Worm (Caenorhabditis elegans) whole organism, L1 larva: ENCODE data around the gene lsd-1.

Experiments used
- C16A3.4 ChIP-seq: fragments of 150-350 bp; optimal IDR thresholded peaks from 2 replicates; lab custom pipeline; 2014; ENCODE audit warnings: missing biosample characterization, missing genetic modification characterization
- C34B4.2 ChIP-seq: sonication (generic microtip); optimal IDR thresholded peaks from 2 replicates; lab custom pipeline; 2017; ENCODE audit warnings: mild to moderate bottlenecking, missing genetic modification characterization, missing compliant biosample characterization
- F16B12.6 ChIP-seq: fragments of 150-350 bp; optimal IDR thresholded peaks from 2 replicates; lab custom pipeline; 2014; ENCODE audit warnings: missing biosample characterization, missing genetic modification characterization
- alr-1 ChIP-seq: fragments of 200-800 bp; sonication (Bioruptor generic); optimal IDR thresholded peaks from 2 replicates; lab custom pipeline; 2018; ENCODE audit warnings: borderline replicate concordance, mild to moderate bottlenecking, missing genetic modification characterization, missing compliant biosample characterization
- aly-2 ChIP-seq: fragments of 150-350 bp; optimal IDR thresholded peaks from 2 replicates; lab custom pipeline; 2014; ENCODE audit warnings: missing biosample characterization, missing genetic modification characterization
- ama-1 ChIP-seq: fragments of 150-350 bp; optimal IDR thresholded peaks from 2 replicates; lab custom pipeline; 2014
- blmp-1 ChIP-seq: fragments of 150-350 bp; optimal IDR thresholded peaks from 2 replicates; lab custom pipeline; 2014; ENCODE audit warnings: missing biosample characterization, missing genetic modification characterization
- ceh-88 ChIP-seq: fragments of 200-800 bp; sonication (Bioruptor generic); IDR thresholded peaks from 2 replicates; pipeline ENCODE4 v1.3.6; 2022; ENCODE audit warnings: missing genetic modification characterization, missing compliant biosample characterization
- ceh-90 ChIP-seq: sonication (generic microtip); optimal IDR thresholded peaks from 2 replicates; lab custom pipeline; 2016; ENCODE audit warnings: missing genetic modification characterization, missing compliant biosample characterization
- ces-1 ChIP-seq: fragments of 150-350 bp; optimal IDR thresholded peaks from 2 replicates; lab custom pipeline; 2014; ENCODE audit warnings: missing biosample characterization, missing genetic modification reagents, missing genetic modification characterization
- dpl-1 ChIP-seq, 3 experiments: fragments of 150-350 bp in 2 of 3; sonication (generic microtip) in 1 of 3; optimal IDR thresholded peaks; 2 replicates each; lab custom pipeline; 2014 to 2017; ENCODE audit warnings: missing biosample characterization in 3 of 3, missing genetic modification characterization in 3 of 3, missing genetic modification reagents in 3 of 3
- dsc-1 ChIP-seq: sonication (generic microtip); optimal IDR thresholded peaks from 2 replicates; lab custom pipeline; 2016; ENCODE audit warnings: mild to moderate bottlenecking, missing genetic modification characterization, missing compliant biosample characterization
- efl-1 ChIP-seq, 4 experiments: fragments of 150-350 bp; optimal IDR thresholded peaks in 3 of 4; peaks in 1 of 4; 1 replicate in 1 of 4; 2 replicates in 3 of 4; lab custom pipeline; 2014; ENCODE audit warnings: missing biosample characterization in 2 of 4, missing genetic modification characterization in 2 of 4, missing genetic modification reagents in 2 of 4
- efl-3 ChIP-seq: fragments of 200-800 bp; sonication (Bioruptor generic); optimal IDR thresholded peaks from 2 replicates; lab custom pipeline; 2018; ENCODE audit warnings: mild to moderate bottlenecking, missing genetic modification characterization, missing compliant biosample characterization
- egl-13 ChIP-seq: sonication (generic microtip); optimal IDR thresholded peaks from 2 replicates; lab custom pipeline; 2016; ENCODE audit warnings: missing genotype, missing genetic modification reagents, missing genetic modification characterization, missing compliant biosample characterization
- egl-27 ChIP-seq, 2 experiments: fragments of 150-350 bp in 1 of 2; sonication (generic microtip); optimal IDR thresholded peaks; 3 replicates each; lab custom pipeline; 2017 to 2018; ENCODE audit warnings: missing biosample characterization in 2 of 2, missing genetic modification characterization in 2 of 2, missing genetic modification reagents in 2 of 2
- elt-3 ChIP-seq, 6 experiments: fragments of 150-350 bp in 1 of 6; sonication (generic microtip); optimal IDR thresholded peaks; 2 replicates each; lab custom pipeline; 2017 to 2018; ENCODE audit warnings: missing biosample characterization in 6 of 6, missing genetic modification characterization in 6 of 6, inconsistent platforms in 1 of 6
- fkh-4 ChIP-seq: sonication (generic microtip); optimal IDR thresholded peaks from 2 replicates; lab custom pipeline; 2016; ENCODE audit warnings: missing compliant biosample characterization, missing genetic modification characterization, borderline replicate concordance
- fos-1 ChIP-seq: fragments of 150-350 bp; optimal IDR thresholded peaks from 2 replicates; lab custom pipeline; 2014; ENCODE audit warnings: missing biosample characterization, missing genetic modification characterization
- hlh-17 ChIP-seq: fragments of 200-800 bp; sonication (Bioruptor generic); optimal IDR thresholded peaks from 2 replicates; lab custom pipeline; 2018; ENCODE audit warnings: missing genetic modification characterization, mild to moderate bottlenecking, missing compliant biosample characterization, moderate library complexity, borderline replicate concordance
- hpl-2 ChIP-seq: fragments of 150-350 bp; optimal IDR thresholded peaks from 2 replicates; lab custom pipeline; 2014; ENCODE audit warnings: missing biosample characterization, missing genetic modification reagents, missing genetic modification characterization
- irx-1 ChIP-seq: sonication (generic microtip); optimal IDR thresholded peaks from 2 replicates; lab custom pipeline; 2016; ENCODE audit warnings: missing genetic modification characterization, missing compliant biosample characterization
- lin-15B ChIP-seq: fragments of 150-350 bp; sonication (generic microtip); optimal IDR thresholded peaks from 3 replicates; lab custom pipeline; 2014; ENCODE audit warnings: missing biosample characterization, missing genetic modification characterization
- lin-35 ChIP-seq, 2 experiments: fragments of 150-350 bp; optimal IDR thresholded peaks; 2 replicates each; lab custom pipeline; 2014; ENCODE audit warnings: missing biosample characterization in 2 of 2, missing genetic modification characterization in 2 of 2, missing genetic modification reagents in 2 of 2
- lin-39 ChIP-seq: fragments of 150-350 bp; optimal IDR thresholded peaks from 2 replicates; lab custom pipeline; 2014; ENCODE audit warnings: missing biosample characterization, missing genetic modification reagents, missing genetic modification characterization
- lsy-2 ChIP-seq, 2 experiments: fragments of 150-350 bp; optimal IDR thresholded peaks; 2 replicates each; lab custom pipeline; 2014; ENCODE audit warnings: missing biosample characterization in 2 of 2, missing genetic modification characterization in 2 of 2
- mep-1 ChIP-seq: fragments of 150-350 bp; optimal IDR thresholded peaks from 2 replicates; lab custom pipeline; 2014; ENCODE audit warnings: missing biosample characterization, missing genetic modification characterization
- nhr-11 ChIP-seq: fragments of 150-350 bp; optimal IDR thresholded peaks from 2 replicates; lab custom pipeline; 2014; ENCODE audit warnings: missing biosample characterization, missing genetic modification characterization
- nhr-12 ChIP-seq: sonication (generic microtip); optimal IDR thresholded peaks from 2 replicates; lab custom pipeline; 2017; ENCODE audit warnings: missing biosample characterization, missing genetic modification characterization
- nhr-19 ChIP-seq: fragments of 200-800 bp; sonication (Bioruptor generic); conservative IDR thresholded peaks from 2 replicates; pipeline ENCODE4 v1.3.6; 2022; ENCODE audit warnings: missing genetic modification characterization, missing compliant biosample characterization
- nhr-20 ChIP-seq: sonication (generic microtip); optimal IDR thresholded peaks from 2 replicates; lab custom pipeline; 2016; ENCODE audit warnings: mild to moderate bottlenecking, missing genetic modification characterization, missing compliant biosample characterization
- nhr-28 ChIP-seq: fragments of 150-350 bp; optimal IDR thresholded peaks from 2 replicates; lab custom pipeline; 2014; ENCODE audit warnings: missing biosample characterization, missing genetic modification characterization
- nhr-47 ChIP-seq: sonication (generic microtip); optimal IDR thresholded peaks from 2 replicates; lab custom pipeline; 2016; ENCODE audit warnings: mild to moderate bottlenecking, missing genetic modification characterization, moderate library complexity, missing compliant biosample characterization
- nhr-71 ChIP-seq: sonication (generic microtip); optimal IDR thresholded peaks from 2 replicates; lab custom pipeline; 2016; ENCODE audit warnings: mild to moderate bottlenecking, missing genetic modification characterization, moderate library complexity, missing compliant biosample characterization
- nhr-77 ChIP-seq: fragments of 150-350 bp; optimal IDR thresholded peaks from 2 replicates; lab custom pipeline; 2014; ENCODE audit warnings: missing biosample characterization, missing genetic modification characterization
- nhr-84 ChIP-seq: sonication (generic microtip); optimal IDR thresholded peaks from 2 replicates; lab custom pipeline; 2017; ENCODE audit warnings: missing biosample characterization, missing genetic modification characterization
- nhr-85 ChIP-seq: sonication (generic microtip); peaks from one replicate; lab custom pipeline; 2016; ENCODE audit warnings: missing genetic modification characterization, inconsistent platforms, missing compliant biosample characterization
- nhr-90 ChIP-seq: sonication (generic microtip); optimal IDR thresholded peaks from 2 replicates; lab custom pipeline; 2016; ENCODE audit warnings: mild to moderate bottlenecking, missing genetic modification characterization, missing compliant biosample characterization; ENCODE audit not compliant: poor library complexity
- pag-3 ChIP-seq: sonication (generic microtip); optimal IDR thresholded peaks from 2 replicates; lab custom pipeline; 2017; ENCODE audit warnings: missing genetic modification characterization, mild to moderate bottlenecking, missing compliant biosample characterization, antibody characterized with exemption, borderline replicate concordance; ENCODE audit not compliant: insufficient read depth
- pax-3 ChIP-seq: fragments of 200-800 bp; sonication (Bioruptor generic); optimal IDR thresholded peaks from 2 replicates; lab custom pipeline; 2018; ENCODE audit warnings: mild to moderate bottlenecking, missing genetic modification characterization, moderate library complexity, missing compliant biosample characterization
- pqm-1 ChIP-seq: sonication (generic microtip); optimal IDR thresholded peaks from 3 replicates; lab custom pipeline; 2017; ENCODE audit warnings: missing biosample characterization, missing genetic modification characterization
- skn-1 ChIP-seq: fragments of 150-350 bp; optimal IDR thresholded peaks from 2 replicates; lab custom pipeline; 2014; ENCODE audit warnings: missing biosample characterization, missing genetic modification characterization
- snu-23 ChIP-seq: sonication (generic microtip); optimal IDR thresholded peaks from 2 replicates; lab custom pipeline; 2016; ENCODE audit warnings: missing genetic modification characterization, missing compliant biosample characterization
- sox-4 ChIP-seq: sonication (generic microtip); optimal IDR thresholded peaks from 2 replicates; lab custom pipeline; 2016; ENCODE audit warnings: missing genetic modification characterization, missing compliant biosample characterization
- sup-37 ChIP-seq: fragments of 200-800 bp; sonication (Bioruptor generic); optimal IDR thresholded peaks from 2 replicates; lab custom pipeline; 2018; ENCODE audit warnings: mild to moderate bottlenecking, missing genetic modification characterization, missing compliant biosample characterization
- tlp-1 ChIP-seq: fragments of 150-350 bp; optimal IDR thresholded peaks from 2 replicates; lab custom pipeline; 2014; ENCODE audit warnings: missing biosample characterization, missing genetic modification characterization
- unc-130 ChIP-seq: fragments of 150-350 bp; optimal IDR thresholded peaks from 2 replicates; lab custom pipeline; 2017; ENCODE audit warnings: missing biosample characterization, missing genetic modification characterization, inconsistent platforms
- vab-15 ChIP-seq: sonication (generic microtip); optimal IDR thresholded peaks from 2 replicates; lab custom pipeline; 2017; ENCODE audit warnings: missing genotype, mild to moderate bottlenecking, missing genetic modification characterization, missing compliant biosample characterization
- xbp-1 ChIP-seq: sonication (generic microtip); optimal IDR thresholded peaks from 2 replicates; lab custom pipeline; 2016; ENCODE audit warnings: missing genetic modification characterization, missing compliant biosample characterization
- zip-4 ChIP-seq: fragments of 200-800 bp; sonication (Bioruptor generic); optimal IDR thresholded peaks from 2 replicates; lab custom pipeline; 2018; ENCODE audit warnings: mild to moderate bottlenecking, missing genetic modification characterization, moderate library complexity, missing compliant biosample characterization

Gene lsd-1

ce11 chrX:11993327-11993726 lies 44.7 kb downstream of the lsd-1 start:
- TF ChIP-seq nhr-47 (no peak), nhr-90 (peak; percentile 31), lin-35 (GFP tag; optimal IDR thresholded peaks at IDR 0.05; lab: Kevin White, UChicago) (peak in 1 of 2 experiments; percentile 4), mep-1 (tag; lab: Kevin White, UChicago) (no peak), unc-130 (no peak), dsc-1 (no peak), skn-1 (no peak)

- TF ChIP-seq pag-3 (tag; lab: Kevin White, UChicago) = no peak
- TF ChIP-seq xbp-1 (tag; lab: Kevin White, UChicago) = no peak
- no peak for TF ChIP-seq egl-27 (tag; optimal IDR thresholded peaks at IDR 0.05; lab: Kevin White, UChicago)
- no peak for TF ChIP-seq nhr-90
- TF ChIP-seq nhr-28 (tag; lab: Kevin White, UChicago) = no peak
- no peak for TF ChIP-seq F16B12.6 (tag; lab: Kevin White, UChicago)
- no peak for TF ChIP-seq nhr-84 (tag; lab: Kevin White, UChicago)
- TF ChIP-seq C34B4.2 = no peak
- no peak for TF ChIP-seq dsc-1
- no peak for TF ChIP-seq fkh-4 (tag; lab: Kevin White, UChicago)
- TF ChIP-seq ceh-88 (GFP tag; lab: Robert Waterston, UW) = no peak
- TF ChIP-seq fos-1 = no peak
- no peak for TF ChIP-seq dpl-1 (GFP tag; optimal IDR thresholded peaks at IDR 0.05; lab: Kevin White, UChicago)
- TF ChIP-seq nhr-11 (tag; lab: Kevin White, UChicago) = no peak
- no peak for TF ChIP-seq ama-1 (lab: Kevin White, UChicago)
- TF ChIP-seq lsy-2 (tag; optimal IDR thresholded peaks at IDR 0.05; lab: Kevin White, UChicago) = no peak
- no peak for TF ChIP-seq efl-1 (optimal IDR thresholded peaks at IDR 0.05; lab: Kevin White, UChicago)
- TF ChIP-seq efl-1 (GFP tag; optimal IDR thresholded peaks at IDR 0.05 in 1 of 2; lab: Kevin White, UChicago) = peak in 1 of 2 experiments; percentile 63
- TF ChIP-seq nhr-19 (GFP tag; lab: Robert Waterston, UW) = no peak
- TF ChIP-seq efl-3 = no peak
- TF ChIP-seq pqm-1 = no peak
- TF ChIP-seq aly-2 = no peak
- no peak for TF ChIP-seq hpl-2 (GFP tag; lab: Kevin White, UChicago)
- peak; percentile 18 for TF ChIP-seq nhr-20 (tag; lab: Kevin White, UChicago)
- TF ChIP-seq ces-1 (GFP tag; lab: Kevin White, UChicago) = no peak
- TF ChIP-seq snu-23 (GFP tag; lab: Kevin White, UChicago) = peak; percentile 3
- TF ChIP-seq lin-39 (tag; lab: Kevin White, UChicago) = no peak
- TF ChIP-seq hlh-17 = no peak
- no peak for TF ChIP-seq mep-1 (tag; lab: Kevin White, UChicago)
- no peak for TF ChIP-seq vab-15 (tag; lab: Kevin White, UChicago)
- peak; percentile 4 for TF ChIP-seq nhr-71
- no peak for TF ChIP-seq irx-1 (tag; lab: Kevin White, UChicago)
- TF ChIP-seq nhr-47 = no peak
- TF ChIP-seq zip-4 (GFP tag; lab: Kevin White, UChicago) = no peak
- no peak for TF ChIP-seq sup-37 (GFP tag; lab: Kevin White, UChicago)
- no peak for TF ChIP-seq tlp-1 (tag; lab: Kevin White, UChicago)
- no peak for TF ChIP-seq nhr-12
- TF ChIP-seq ceh-90 (tag; lab: Kevin White, UChicago) = no peak
- TF ChIP-seq alr-1 = no peak
- no peak for TF ChIP-seq lin-15B (tag; lab: Kevin White, UChicago)
- peak; percentile 17 for TF ChIP-seq blmp-1 (tag; lab: Kevin White, UChicago)
- TF ChIP-seq sox-4 (tag; lab: Kevin White, UChicago) = no peak
- no peak for TF ChIP-seq egl-13 (tag; lab: Kevin White, UChicago)
- no peak for TF ChIP-seq C16A3.4 (tag; lab: Kevin White, UChicago)
- TF ChIP-seq nhr-77 (tag; lab: Kevin White, UChicago) = no peak
- no peak for TF ChIP-seq lin-35 (GFP tag; optimal IDR thresholded peaks at IDR 0.05; lab: Kevin White, UChicago)
- TF ChIP-seq pax-3 (tag; lab: Kevin White, UChicago) = no peak
- no peak for TF ChIP-seq skn-1
- TF ChIP-seq unc-130 = no peak
- TF ChIP-seq nhr-85 (tag; lab: Kevin White, UChicago) = peak; percentile 70
- TF ChIP-seq elt-3 (tag; optimal IDR thresholded peaks at IDR 0.05; lab: Kevin White, UChicago) = peak in 1 of 6 experiments; percentile 33
Measured at ce11 chrX:11994484-11994883, 45.8 kb downstream of the lsd-1 start, which contains the start of gene C49F5.7. TSS of gene C49F5.7 (plus strand) at chrX:11994784.
